Worm (Caenorhabditis elegans): Measurements from ENCODE around the gene nlp-6.
A peak's percentile ranks its signal among the peaks of the same experiment; 100 is the strongest.
"Not testable (repeated sequence)": the region's sequence is repeated elsewhere in the genome, so short reads cannot be mapped to it uniquely, and the experiment has no call there.

Gene nlp-6

ce11 chrX:17643812-17644211, 18.4 kb upstream of the nlp-6 start:
- TF ChIP-seq nhr-28 (tag; optimal IDR thresholded peaks at IDR 0.05) (no peak), drap-1 (GFP tag; optimal IDR thresholded peaks at IDR 0.05) (no peak), sptf-1 (tag; optimal IDR thresholded peaks at IDR 0.05) (no peak), pha-4 (tag; optimal IDR thresholded peaks at IDR 0.05) (no peak), lin-13 (tag; optimal IDR thresholded peaks at IDR 0.05) (no peak), ceh-83 (GFP tag; optimal IDR thresholded peaks at IDR 0.05) (no peak), blmp-1 (tag; optimal IDR thresholded peaks at IDR 0.05) (no peak), ceh-43 (GFP tag; optimal IDR thresholded peaks at IDR 0.05) (no peak), ztf-11 (tag; optimal IDR thresholded peaks at IDR 0.05) (no peak), nhr-2 (tag; optimal IDR thresholded peaks at IDR 0.05) (no peak), M03D4.4 (tag; optimal IDR thresholded peaks at IDR 0.05) (no peak), mep-1 (tag; optimal IDR thresholded peaks at IDR 0.05) (no peak), bed-3 (GFP tag; optimal IDR thresholded peaks at IDR 0.05) (no peak), lin-32 (GFP tag; optimal IDR thresholded peaks at IDR 0.05) (no peak), nhr-12 (tag; optimal IDR thresholded peaks at IDR 0.05) (no peak), elt-1 (tag; optimal IDR thresholded peaks at IDR 0.05; ENCODE audit: borderline replicate concordance, insufficient read depth) (no peak), lsy-2 (tag; optimal IDR thresholded peaks at IDR 0.05) (no peak), mls-2 (tag; optimal IDR thresholded peaks at IDR 0.05) (no peak)

DNA sequence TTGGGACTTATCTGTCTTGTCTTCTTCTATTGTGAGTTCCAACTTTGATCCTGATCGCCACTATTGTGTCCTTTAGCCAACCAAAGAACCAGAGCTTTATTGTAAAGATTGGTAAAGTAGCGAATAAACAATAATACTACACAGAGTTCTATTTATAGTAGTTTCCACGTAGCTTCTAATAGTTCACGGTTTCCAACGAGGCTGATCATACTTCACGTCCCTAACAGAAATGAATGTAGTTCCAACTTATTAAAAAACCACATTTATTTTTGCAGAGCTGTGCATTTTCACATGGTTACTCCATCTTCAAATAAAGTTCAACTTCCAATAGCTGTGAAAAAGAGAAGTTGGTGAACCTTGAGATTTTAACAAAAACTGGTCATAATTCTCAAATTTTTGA, 12.9 kb upstream of the nlp-6 start, which contains the start of gene tmem-218:
Gene tmem-218 (plus strand): TSS at position 301 of the 400 bp plus-strand sequence.
- not testable (repeated sequence) for TF ChIP-seq lin-13 (tag; optimal IDR thresholded peaks at IDR 0.05); M03D4.4 (tag; optimal IDR thresholded peaks at IDR 0.05); ham-2 (GFP tag; optimal IDR thresholded peaks at IDR 0.05)

- no peak for TF ChIP-seq cnd-1 (tag; optimal IDR thresholded peaks at IDR 0.05)
- TF ChIP-seq ceh-39 (tag; optimal IDR thresholded peaks at IDR 0.05) = no peak
- no peak for TF ChIP-seq ceh-83 (GFP tag; optimal IDR thresholded peaks at IDR 0.05)
- no peak for TF ChIP-seq ztf-11 (tag; optimal IDR thresholded peaks at IDR 0.05)
- no peak for TF ChIP-seq nhr-76 (tag; optimal IDR thresholded peaks at IDR 0.05)
- TF ChIP-seq unc-62 (GFP tag; optimal IDR thresholded peaks at IDR 0.05) = peak; percentile 60
- peak; percentile 69 for TF ChIP-seq unc-120 (tag; optimal IDR thresholded peaks at IDR 0.05; ENCODE audit: poor library complexity, severe bottlenecking)
- no peak for TF ChIP-seq lsy-2 (tag; optimal IDR thresholded peaks at IDR 0.05)
- TF ChIP-seq hlh-1 (tag; optimal IDR thresholded peaks at IDR 0.05) = peak; percentile 68
These were observed 5.0 kb downstream of the nlp-6 start for ce11 chrX:17667288-17667687.

ce11 chrX:17670379-17671077, 8.3 kb downstream of the nlp-6 start, which contains the start of gene T23E7.2:
Gene T23E7.2 (plus strand): TSS chrX:17671027.
- no peak for TF ChIP-seq M03D4.4 (tag; optimal IDR thresholded peaks at IDR 0.05)
- no peak for TF ChIP-seq lin-32 (GFP tag; optimal IDR thresholded peaks at IDR 0.05)
- TF ChIP-seq unc-62 (GFP tag; optimal IDR thresholded peaks at IDR 0.05) = peak; percentile 12
- no peak for TF ChIP-seq tbx-8 (GFP tag; optimal IDR thresholded peaks at IDR 0.05)
- TF ChIP-seq nhr-12 (tag; optimal IDR thresholded peaks at IDR 0.05) = no peak
- no peak for TF ChIP-seq elt-1 (tag; optimal IDR thresholded peaks at IDR 0.05; ENCODE audit: borderline replicate concordance, insufficient read depth)
- no peak for TF ChIP-seq unc-39 (tag; optimal IDR thresholded peaks at IDR 0.05)
- TF ChIP-seq hlh-1 (tag; optimal IDR thresholded peaks at IDR 0.05) = peak; percentile 42
- TF ChIP-seq ceh-83 (GFP tag; optimal IDR thresholded peaks at IDR 0.05) = no peak
- peak; percentile 56 for TF ChIP-seq unc-120 (tag; optimal IDR thresholded peaks at IDR 0.05; ENCODE audit: poor library complexity, severe bottlenecking)

- TF ChIP-seq unc-39 (tag; optimal IDR thresholded peaks at IDR 0.05) (no peak), zip-8 (tag; optimal IDR thresholded peaks at IDR 0.05) (no peak), cnd-1 (tag; optimal IDR thresholded peaks at IDR 0.05) (no peak)
These were observed 10.0 kb downstream of the nlp-6 start for ce11 chrX:17672256-17672655.

ce11 chrX:17674313-17674712, 12.1 kb downstream of the nlp-6 start:
- TF ChIP-seq snpc-4 (tag; optimal IDR thresholded peaks at IDR 0.05) (no peak), mls-2 (tag; optimal IDR thresholded peaks at IDR 0.05) (no peak), bed-3 (GFP tag; optimal IDR thresholded peaks at IDR 0.05) (no peak), nhr-76 (tag; optimal IDR thresholded peaks at IDR 0.05) (no peak), mab-5 (tag; optimal IDR thresholded peaks at IDR 0.05) (no peak), cnd-1 (tag; optimal IDR thresholded peaks at IDR 0.05) (no peak), ceh-39 (tag; optimal IDR thresholded peaks at IDR 0.05) (no peak), sptf-1 (tag; optimal IDR thresholded peaks at IDR 0.05) (no peak), unc-120 (tag; optimal IDR thresholded peaks at IDR 0.05; ENCODE audit: poor library complexity, severe bottlenecking) (no peak), flh-1 (GFP tag; optimal IDR thresholded peaks at IDR 0.05) (no peak)

All from whole organism, mixed stage, embryonic.